Worm (Caenorhabditis elegans): ENCODE data around the gene W02A2.5.
A peak's percentile ranks its signal among the peaks of the same experiment; 100 is the strongest.

DNA sequence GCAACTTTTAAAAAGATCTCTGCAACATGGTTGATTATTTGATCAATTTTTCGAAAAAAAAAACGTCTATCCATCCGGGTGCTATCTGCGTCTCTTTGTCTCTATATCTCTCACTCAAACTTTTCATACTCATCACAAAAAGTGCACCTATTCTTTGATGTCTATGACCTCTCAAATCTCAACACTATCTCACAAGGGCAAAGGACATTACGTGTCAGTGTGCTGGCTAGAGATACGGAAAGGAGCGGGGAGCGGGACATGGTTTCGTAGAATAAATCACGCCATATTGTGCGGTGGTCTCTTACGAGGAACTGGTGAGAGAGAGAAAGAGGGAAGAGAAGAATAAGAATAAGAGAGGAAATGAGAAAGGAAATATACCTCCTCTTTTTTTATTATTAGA is 20.2 kb upstream of the W02A2.5 start:
- TF ChIP-seq pqm-1 (tag; optimal IDR thresholded peaks at IDR 0.05) (peak; percentile 22), pha-4 (GFP tag; IDR thresholded peaks at IDR 0.05) (0 out of 2 replicates have a peak, but pooled peaks have one; percentile 35), pha-4 (tag; optimal IDR thresholded peaks at IDR 0.05) (no peak), lin-38 (GFP tag; IDR thresholded peaks at IDR 0.05) (peak; percentile 47)

Data from whole organism, L4 larva.